Worm (Caenorhabditis elegans) whole organism, young adult: Measurements from ENCODE around the gene C28H8.2.

Source experiments
- B0035.1 ChIP-seq: sonication (generic microtip); optimal IDR thresholded peaks from 2 replicates; lab custom pipeline; 2016; ENCODE audit warnings: missing genetic modification characterization, mild to moderate bottlenecking, missing compliant biosample characterization, missing genotype, missing genetic modification reagents
- D2030.7 ChIP-seq: fragments of 200-800 bp; sonication (Bioruptor generic); IDR thresholded peaks from 2 replicates; pipeline ENCODE4 v1.3.6; 2022; ENCODE audit warnings: missing genetic modification reagents, missing genetic modification characterization, missing compliant biosample characterization
- F23B12.7 ChIP-seq: sonication (generic microtip); optimal IDR thresholded peaks from 2 replicates; lab custom pipeline; 2017; ENCODE audit warnings: missing genetic modification characterization, mild to moderate bottlenecking, missing compliant biosample characterization, antibody characterized with exemption, moderate library complexity; ENCODE audit not compliant: insufficient read depth
- F33H1.4 ChIP-seq: fragments of 200-800 bp; sonication (Bioruptor generic); IDR thresholded peaks from 2 replicates; pipeline ENCODE4 v1.3.6; 2022; ENCODE audit warnings: missing genetic modification reagents, missing genetic modification characterization, missing compliant biosample characterization
- ZK185.1 ChIP-seq: sonication (generic microtip); optimal IDR thresholded peaks from 2 replicates; lab custom pipeline; 2016; ENCODE audit warnings: mild to moderate bottlenecking, missing genetic modification characterization, missing compliant biosample characterization; ENCODE audit not compliant: poor library complexity, severe bottlenecking
- ama-1 ChIP-seq, 3 experiments: fragments of 150-350 bp in 1 of 3; sonication (generic microtip) in 2 of 3; optimal IDR thresholded peaks; 2 replicates each; lab custom pipeline; 2014 to 2018; ENCODE audit warnings: missing biosample characterization in 2 of 3, missing genetic modification characterization in 2 of 3, missing genetic modification reagents in 2 of 3
- atf-7 ChIP-seq: sonication (generic microtip); optimal IDR thresholded peaks from 2 replicates; lab custom pipeline; 2017; ENCODE audit warnings: mild to moderate bottlenecking, missing genetic modification characterization, missing compliant biosample characterization
- cebp-1 ChIP-seq, 2 experiments: fragments of 200-800 bp in 1 of 2; sonication (Bioruptor generic) in 1 of 2; sonication (generic microtip) in 1 of 2; IDR thresholded peaks in 1 of 2; optimal IDR thresholded peaks in 1 of 2; 2 replicates each; pipeline versions ENCODE4 v1.3.6 to Lab custom; 2017 to 2022; ENCODE audit warnings: missing compliant biosample characterization in 2 of 2, missing genetic modification characterization in 2 of 2, mild to moderate bottlenecking in 1 of 2, missing genetic modification reagents in 1 of 2, moderate library complexity in 1 of 2
- ceh-100 ChIP-seq: fragments of 200-800 bp; sonication (Bioruptor generic); IDR thresholded peaks from 2 replicates; pipeline ENCODE4 v1.3.6; 2022; ENCODE audit warnings: missing genetic modification reagents, missing genetic modification characterization, missing compliant biosample characterization
- die-1 ChIP-seq: sonication (generic microtip); optimal IDR thresholded peaks from 2 replicates; lab custom pipeline; 2016; ENCODE audit warnings: missing genotype, mild to moderate bottlenecking, missing genetic modification characterization, missing compliant biosample characterization
- dox-1 ChIP-seq: fragments of 200-800 bp; sonication (Bioruptor generic); IDR thresholded peaks from 2 replicates; pipeline ENCODE4 v1.3.6; 2022; ENCODE audit warnings: missing genetic modification reagents, missing genetic modification characterization, missing compliant biosample characterization
- dpl-1 ChIP-seq: fragments of 150-350 bp; optimal IDR thresholded peaks from 2 replicates; lab custom pipeline; 2014; ENCODE audit warnings: missing biosample characterization, missing genetic modification reagents, missing genetic modification characterization
- egl-44 ChIP-seq: fragments of 200-800 bp; sonication (Bioruptor generic); IDR thresholded peaks from 2 replicates; pipeline ENCODE4 v1.3.6; 2022; ENCODE audit warnings: missing genetic modification reagents, missing genetic modification characterization, missing compliant biosample characterization
- ekl-4 ChIP-seq: fragments of 200-800 bp; sonication (Bioruptor generic); IDR thresholded peaks from 2 replicates; pipeline ENCODE4 v1.3.6; 2022; ENCODE audit warnings: missing genetic modification reagents, missing genetic modification characterization, missing compliant biosample characterization
- him-1 ChIP-seq: sonication (generic microtip); optimal IDR thresholded peaks from 2 replicates; lab custom pipeline; 2016; ENCODE audit warnings: missing genotype, missing genetic modification reagents, missing genetic modification characterization, missing compliant biosample characterization
- hlh-12 ChIP-seq: sonication (generic microtip); optimal IDR thresholded peaks from 2 replicates; lab custom pipeline; 2016; ENCODE audit warnings: missing genetic modification characterization, missing compliant biosample characterization
- hlh-26 ChIP-seq: fragments of 200-800 bp; sonication (Bioruptor generic); conservative IDR thresholded peaks from 2 replicates; pipeline ENCODE4 v1.3.6; 2022; ENCODE audit warnings: missing genetic modification reagents, missing genetic modification characterization, missing compliant biosample characterization
- hmg-1.2 ChIP-seq: fragments of 200-800 bp; sonication (Bioruptor generic); IDR thresholded peaks from 2 replicates; pipeline ENCODE4 v1.3.6; 2022; ENCODE audit warnings: missing genetic modification reagents, missing genetic modification characterization, missing compliant biosample characterization
- lag-1 ChIP-seq: fragments of 200-800 bp; sonication (Bioruptor generic); IDR thresholded peaks from 2 replicates; pipeline ENCODE4 v1.3.6; 2022; ENCODE audit warnings: missing genetic modification reagents, missing genetic modification characterization, missing compliant biosample characterization
- lin-35 ChIP-seq, 3 experiments: fragments of 150-350 bp in 2 of 3; sonication (generic microtip) in 1 of 3; optimal IDR thresholded peaks; 2 replicates each; lab custom pipeline; 2014 to 2018; ENCODE audit warnings: missing biosample characterization in 3 of 3, missing genetic modification characterization in 3 of 3, missing genetic modification reagents in 3 of 3
- lin-54 ChIP-seq: fragments of 200-800 bp; sonication (Bioruptor generic); optimal IDR thresholded peaks from 2 replicates; lab custom pipeline; 2018; ENCODE audit warnings: mild to moderate bottlenecking, missing genetic modification characterization, missing compliant biosample characterization
- lir-1 ChIP-seq: fragments of 200-800 bp; sonication (Bioruptor generic); conservative IDR thresholded peaks from 2 replicates; pipeline ENCODE4 v1.3.6; 2022; ENCODE audit warnings: missing genetic modification reagents, missing genetic modification characterization, missing compliant biosample characterization
- lsl-1 ChIP-seq: fragments of 200-800 bp; sonication (Bioruptor generic); optimal IDR thresholded peaks from 2 replicates; lab custom pipeline; 2018; ENCODE audit warnings: mild to moderate bottlenecking, missing genetic modification characterization, moderate library complexity, missing compliant biosample characterization
- lsy-27 ChIP-seq: sonication (generic microtip); optimal IDR thresholded peaks from 2 replicates; lab custom pipeline; 2017; ENCODE audit warnings: missing genetic modification characterization, mild to moderate bottlenecking, missing compliant biosample characterization, antibody characterized with exemption, missing genotype, borderline replicate concordance; ENCODE audit not compliant: insufficient read depth
- madf-6 ChIP-seq: fragments of 200-800 bp; sonication (Bioruptor generic); IDR thresholded peaks from 2 replicates; pipeline ENCODE4 v1.3.6; 2022; ENCODE audit warnings: missing genetic modification reagents, missing genetic modification characterization, missing compliant biosample characterization
- madf-8 ChIP-seq: fragments of 200-800 bp; sonication (Bioruptor generic); conservative IDR thresholded peaks from 2 replicates; pipeline ENCODE4 v1.3.6; 2022; ENCODE audit warnings: missing genetic modification reagents, missing genetic modification characterization, missing compliant biosample characterization
- mcd-1 ChIP-seq: fragments of 200-800 bp; sonication (Bioruptor generic); IDR thresholded peaks from 2 replicates; pipeline ENCODE4 v1.3.6; 2022; ENCODE audit warnings: missing genetic modification reagents, missing genetic modification characterization, missing compliant biosample characterization
- nhr-120 ChIP-seq: fragments of 200-800 bp; sonication (Bioruptor generic); IDR thresholded peaks from 2 replicates; pipeline ENCODE4 v1.3.6; 2022; ENCODE audit warnings: missing genetic modification characterization, missing compliant biosample characterization
- nhr-27 ChIP-seq: fragments of 200-800 bp; sonication (Bioruptor generic); optimal IDR thresholded peaks from 2 replicates; lab custom pipeline; 2018; ENCODE audit warnings: mild to moderate bottlenecking, missing genetic modification characterization, moderate library complexity, missing compliant biosample characterization
- rcor-1 ChIP-seq: fragments of 200-800 bp; sonication (Bioruptor generic); IDR thresholded peaks from 2 replicates; pipeline ENCODE4 v1.3.6; 2022; ENCODE audit warnings: missing genetic modification reagents, missing genetic modification characterization, missing compliant biosample characterization
- snpc-1.3 ChIP-seq: sonication (generic microtip); optimal IDR thresholded peaks from 2 replicates; lab custom pipeline; 2017; ENCODE audit warnings: missing genetic modification characterization, mild to moderate bottlenecking, missing compliant biosample characterization, antibody characterized with exemption, moderate library complexity, missing genotype, missing genetic modification reagents; ENCODE audit not compliant: insufficient read depth
- snpc-4 ChIP-seq, 5 experiments: fragments of 150-350 bp in 1 of 5; sonication (generic microtip) in 4 of 5; optimal IDR thresholded peaks; 2 replicates each; lab custom pipeline; 2014 to 2018; ENCODE audit warnings: missing genetic modification characterization in 5 of 5, missing biosample characterization in 3 of 5, antibody characterized with exemption in 2 of 5, mild to moderate bottlenecking in 2 of 5, missing compliant biosample characterization in 2 of 5, missing genotype in 2 of 5, moderate library complexity in 2 of 5, missing genetic modification reagents in 1 of 5
- tlf-1 ChIP-seq: fragments of 200-800 bp; sonication (Bioruptor generic); optimal IDR thresholded peaks from 2 replicates; lab custom pipeline; 2018; ENCODE audit warnings: mild to moderate bottlenecking, missing genetic modification characterization, missing compliant biosample characterization
- unc-130 ChIP-seq: sonication (generic microtip); optimal IDR thresholded peaks from 2 replicates; lab custom pipeline; 2016; ENCODE audit warnings: missing genetic modification reagents, missing genetic modification characterization, missing compliant biosample characterization
- ztf-28 ChIP-seq: fragments of 200-800 bp; sonication (Bioruptor generic); IDR thresholded peaks from 2 replicates; pipeline ENCODE4 v1.3.6; 2022; ENCODE audit warnings: missing genetic modification reagents, missing genetic modification characterization, missing compliant biosample characterization

C28H8.2 gene

DNA sequence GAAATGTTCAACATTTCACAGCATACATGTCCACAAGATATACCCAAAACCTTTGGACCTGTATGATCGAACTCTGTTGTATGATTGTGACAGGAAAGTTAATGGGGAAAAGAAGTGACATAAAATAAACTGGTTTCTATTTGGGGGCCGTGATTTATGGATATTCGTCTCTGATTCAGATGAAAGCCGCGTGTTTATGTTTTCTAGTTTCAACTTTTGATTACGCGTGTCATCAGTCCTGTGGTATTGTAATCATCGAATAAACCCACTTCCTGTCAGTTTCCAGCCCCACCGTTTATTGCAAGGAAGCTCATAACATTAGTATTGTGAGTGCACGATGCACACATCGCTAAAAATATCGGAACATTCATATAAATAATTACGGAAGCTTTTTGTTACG lies 2.1 kb downstream of the C28H8.2 start:
- TF ChIP-seq ceh-100 (GFP tag; lab: Robert Waterston, UW) (no peak), snpc-1.3 (tag; lab: Kevin White, UChicago) (no peak), atf-7 (no peak), rcor-1 (no peak), unc-130 (no peak)

DNA sequence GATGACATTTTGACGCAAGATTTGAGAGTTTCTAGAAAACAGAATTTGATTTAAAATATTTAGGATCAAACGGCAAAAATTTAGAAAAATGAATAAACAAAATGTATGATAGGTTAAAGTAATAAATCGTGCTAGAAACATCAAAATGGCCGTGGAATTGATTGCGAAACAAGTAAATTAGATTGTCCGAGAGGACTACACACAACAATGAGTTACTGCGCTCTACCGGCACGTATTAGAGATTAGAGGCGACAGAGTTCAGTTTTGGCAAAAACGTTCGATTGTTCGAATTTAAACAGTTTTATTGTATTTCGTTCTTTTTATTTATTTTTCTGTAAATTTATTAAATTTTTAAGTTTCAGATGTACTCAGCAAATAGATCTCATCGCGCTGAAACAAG lies 5.6 kb downstream of the C28H8.2 start, which contains the start of the genes dnc-2 and bcl-7:
TSS of gene dnc-2 (minus strand) at position 33 of the 400 bp plus-strand sequence.
TSS of gene bcl-7 (plus strand) at position 363 of the 400 bp plus-strand sequence.
- TF ChIP-seq ceh-100 (GFP tag; lab: Robert Waterston, UW) = no peak
- no peak for TF ChIP-seq lin-54 (GFP tag; lab: Kevin White, UChicago)
- no peak for TF ChIP-seq ekl-4 (GFP tag; lab: Robert Waterston, UW)
- TF ChIP-seq lin-35 (GFP tag; optimal IDR thresholded peaks at IDR 0.05; lab: Kevin White, UChicago) = peak in 1 of 3 experiments; percentile 6
- TF ChIP-seq hlh-12 = no peak
- no peak for TF ChIP-seq hlh-26 (GFP tag; lab: Robert Waterston, UW)
- TF ChIP-seq mcd-1 = peak; percentile 82
- TF ChIP-seq ztf-28 = no peak
- TF ChIP-seq lsy-27 (tag; lab: Kevin White, UChicago) = no peak
- TF ChIP-seq F23B12.7 (tag; lab: Kevin White, UChicago) = no peak
- TF ChIP-seq dox-1 (GFP tag; lab: Robert Waterston, UW) = no peak
- no peak for TF ChIP-seq B0035.1
- TF ChIP-seq ama-1 (optimal IDR thresholded peaks at IDR 0.05; lab: Kevin White, UChicago) = no peak
- TF ChIP-seq ama-1 (GFP tag; optimal IDR thresholded peaks at IDR 0.05; lab: Kevin White, UChicago) = no peak
- no peak for TF ChIP-seq egl-44
- TF ChIP-seq ZK185.1 (tag; lab: Kevin White, UChicago) = peak; percentile 19
- TF ChIP-seq lag-1 (GFP tag; lab: Robert Waterston, UW) = no peak
- peak; percentile 60; the same call in 1 of the 2 replicates for TF ChIP-seq madf-6
- TF ChIP-seq nhr-27 (tag; lab: Kevin White, UChicago) = no peak
- peak; percentile 94 for TF ChIP-seq hmg-1.2 (GFP tag; lab: Robert Waterston, UW)
- peak; percentile 32; the same call in 1 of the 2 replicates for TF ChIP-seq F33H1.4 (GFP tag; lab: Robert Waterston, UW)
- no peak for TF ChIP-seq tlf-1 (GFP tag; lab: Kevin White, UChicago)
- TF ChIP-seq D2030.7 (GFP tag; lab: Robert Waterston, UW) = 0 out of 2 replicates have a peak, but pooled peaks have one; percentile 19
- no peak for TF ChIP-seq him-1 (tag; lab: Kevin White, UChicago)
- TF ChIP-seq dpl-1 (GFP tag; lab: Kevin White, UChicago) = no peak
- TF ChIP-seq snpc-4 (GFP tag; optimal IDR thresholded peaks at IDR 0.05; lab: Kevin White, UChicago) = no peak
- peak in 1 of 4 experiments; percentile 37 for TF ChIP-seq snpc-4 (tag; optimal IDR thresholded peaks at IDR 0.05; lab: Kevin White, UChicago)
- no peak for TF ChIP-seq lir-1 (GFP tag; lab: Robert Waterston, UW)
- peak; percentile 79 for TF ChIP-seq cebp-1 (GFP tag; IDR thresholded peaks at IDR 0.05; lab: Robert Waterston, UW)
- TF ChIP-seq cebp-1 (tag; optimal IDR thresholded peaks at IDR 0.05; lab: Kevin White, UChicago) = peak; percentile 96
- 0 out of 2 replicates have a peak, but pooled peaks have one; percentile 13 for TF ChIP-seq madf-8
- TF ChIP-seq nhr-120 (GFP tag; lab: Robert Waterston, UW) = no peak
- no peak for TF ChIP-seq die-1 (tag; lab: Kevin White, UChicago)
- TF ChIP-seq lsl-1 (GFP tag; lab: Kevin White, UChicago) = peak; percentile 24
